Fruit fly (Drosophila melanogaster): ENCODE data around the gene Slc25A46b.

Gene Slc25A46b

dm6 chr2L:18121367-18122230 is 25.2 kb downstream of the Slc25A46b start (continued):
- no peak for TF ChIP-seq inv (GFP tag; IDR thresholded peaks at IDR 0.05; ENCODE audit: partially characterized antibody)
- TF ChIP-seq Sin3A (optimal IDR thresholded peaks at IDR 0.05), result no peak
- no peak for TF ChIP-seq tup (GFP tag; optimal IDR thresholded peaks at IDR 0.05)
- TF ChIP-seq danr (GFP tag; IDR thresholded peaks at IDR 0.05), result 0 out of 2 replicates have a peak, but pooled peaks have one; percentile 18
- peak; percentile 19 for TF ChIP-seq CG7556 (GFP tag; optimal IDR thresholded peaks at IDR 0.05)
- peak; percentile 48; the same call in 1 of the 2 replicates for TF ChIP-seq ttk (GFP tag; IDR thresholded peaks at IDR 0.05)
- no peak for TF ChIP-seq Taf1 (GFP tag; IDR thresholded peaks at IDR 0.05)
- TF ChIP-seq CG7963 (GFP tag; IDR thresholded peaks at IDR 0.05; ENCODE audit: partially characterized antibody), result no peak
- TF ChIP-seq CG34224 (GFP tag; IDR thresholded peaks at IDR 0.05; ENCODE audit: partially characterized antibody), result no peak
- peak; percentile 37 for TF ChIP-seq CG10366 (GFP tag; IDR thresholded peaks at IDR 0.05)
- TF ChIP-seq fru (optimal IDR thresholded peaks at IDR 0.05), result no peak
- peak; percentile 34 for TF ChIP-seq Hr3 (GFP tag; optimal IDR thresholded peaks at IDR 0.05)
- peak; percentile 19 for TF ChIP-seq Fer3 (tag; optimal IDR thresholded peaks at IDR 0.05)
- TF ChIP-seq pita (GFP tag; optimal IDR thresholded peaks at IDR 0.05), result no peak
- TF ChIP-seq lola (GFP tag; optimal IDR thresholded peaks at IDR 0.05), result no peak
- TF ChIP-seq CG7372 (GFP tag; IDR thresholded peaks at IDR 0.05), result 0 out of 2 replicates have a peak, but pooled peaks have one; percentile 10
- TF ChIP-seq BEAF-32 (GFP tag; optimal IDR thresholded peaks at IDR 0.05), result no peak
- TF ChIP-seq Bteb2 (GFP tag; optimal IDR thresholded peaks at IDR 0.05), result no peak

DNA sequence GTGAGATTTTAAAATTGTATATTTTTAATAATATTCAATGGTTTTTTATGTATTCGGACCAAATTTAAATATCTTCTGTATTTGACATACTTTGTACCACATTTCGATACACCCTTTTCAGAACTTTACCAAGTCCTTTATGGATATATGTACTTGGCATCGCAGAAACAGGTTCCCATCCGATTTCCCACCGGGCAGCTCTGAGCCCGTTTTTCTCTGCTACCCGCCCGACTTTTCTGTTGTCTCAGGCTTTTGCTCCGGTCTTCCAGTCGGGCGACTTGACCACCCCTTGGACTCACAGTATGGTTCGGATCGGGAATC is 25.8 kb downstream of the Slc25A46b start:
- TF ChIP-seq Dad (GFP tag; optimal IDR thresholded peaks at IDR 0.05) (no peak), Meics (GFP tag; optimal IDR thresholded peaks at IDR 0.05) (no peak), nom (GFP tag; optimal IDR thresholded peaks at IDR 0.05) (peak; percentile 4), Drgx (GFP tag; IDR thresholded peaks at IDR 0.05) (peak; percentile 40), Atf-2 (GFP tag; optimal IDR thresholded peaks at IDR 0.05) (no peak), bsh (GFP tag; optimal IDR thresholded peaks at IDR 0.05) (peak in 1 of 2 experiments; percentile 71)

DNA sequence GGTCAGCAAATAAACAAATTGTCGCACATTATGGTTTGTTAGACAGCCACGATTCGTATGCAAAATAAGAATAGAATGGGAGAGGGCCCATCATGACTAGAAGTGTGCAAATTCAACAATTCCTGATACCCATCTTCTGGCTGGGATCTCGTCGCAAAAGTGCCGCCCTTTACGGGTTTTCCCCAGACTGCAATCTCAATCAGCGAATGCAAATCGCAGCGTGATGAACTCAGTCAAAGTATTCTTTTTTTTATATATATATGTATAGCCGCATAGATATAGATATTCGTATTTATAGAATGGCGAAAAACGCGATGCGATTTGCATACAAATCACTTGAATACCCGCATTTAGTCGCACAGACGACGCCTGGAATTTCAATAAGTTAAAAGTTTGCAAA is 26.6 kb downstream of the Slc25A46b start:
- TF ChIP-seq Ets97D (GFP tag; optimal IDR thresholded peaks at IDR 0.05) (no peak), kni (GFP tag; optimal IDR thresholded peaks at IDR 0.05) (no peak)

DNA sequence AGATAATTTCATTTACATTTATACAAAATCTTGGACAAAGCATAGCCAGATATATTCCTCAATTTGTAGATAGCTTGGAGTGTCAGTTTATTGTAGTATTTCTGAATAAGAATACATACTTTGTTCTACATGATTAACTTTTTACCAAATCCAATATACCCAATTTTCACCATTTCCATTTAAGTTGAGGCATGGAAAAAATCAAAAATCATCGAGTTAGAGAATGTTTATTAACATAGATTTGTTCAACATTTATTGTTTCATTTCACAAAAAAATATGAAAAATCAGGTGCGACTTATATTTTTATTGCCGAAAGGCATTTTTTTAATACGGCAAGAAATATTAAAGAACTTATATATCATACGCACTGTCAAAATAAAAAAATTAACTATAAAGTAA is 29.3 kb downstream of the Slc25A46b start, which contains the start of gene Grl36b:
Grl36b (minus strand) TSS at position 101 of the 400 bp plus-strand sequence.
- TF ChIP-seq lab (GFP tag; optimal IDR thresholded peaks at IDR 0.05), result no peak
- no peak for TF ChIP-seq Vsx1 (GFP tag; optimal IDR thresholded peaks at IDR 0.05)
- no peak for TF ChIP-seq CG12219 (GFP tag; optimal IDR thresholded peaks at IDR 0.05)

DNA sequence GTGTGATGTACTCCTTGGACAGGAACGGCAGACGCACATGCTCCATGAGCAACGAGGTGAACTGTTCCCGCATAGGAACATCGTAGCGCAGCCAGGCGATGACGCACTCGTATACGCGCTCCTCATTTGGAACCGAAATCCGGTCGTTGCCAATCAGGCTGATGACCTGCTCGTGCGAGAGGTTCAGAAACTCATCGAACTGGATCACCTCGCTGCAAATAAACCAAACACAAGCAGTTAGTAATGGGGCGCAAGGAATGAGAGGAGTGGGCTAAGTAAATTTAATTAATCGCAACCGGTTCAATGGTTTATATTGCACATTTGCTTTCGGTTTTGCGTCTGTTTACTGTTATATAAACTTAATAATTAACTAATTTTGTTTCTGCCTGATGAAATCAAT is 38.2 kb downstream of the Slc25A46b start:
- TF ChIP-seq danr (GFP tag; IDR thresholded peaks at IDR 0.05) (no peak), inv (GFP tag; IDR thresholded peaks at IDR 0.05; ENCODE audit: partially characterized antibody) (no peak), CG12659 (GFP tag; optimal IDR thresholded peaks at IDR 0.05) (no peak), Gug (GFP tag; IDR thresholded peaks at IDR 0.05) (no peak), dysf (GFP tag; IDR thresholded peaks at IDR 0.05) (no peak), sd (tag; optimal IDR thresholded peaks at IDR 0.05) (no peak), eyg (GFP tag; optimal IDR thresholded peaks at IDR 0.05) (no peak), tgo (GFP tag; IDR thresholded peaks at IDR 0.05) (no peak)

Measured in whole organism, embryonic.